Worm (Caenorhabditis elegans): ENCODE measurements around the gene anat-1.

DNA sequence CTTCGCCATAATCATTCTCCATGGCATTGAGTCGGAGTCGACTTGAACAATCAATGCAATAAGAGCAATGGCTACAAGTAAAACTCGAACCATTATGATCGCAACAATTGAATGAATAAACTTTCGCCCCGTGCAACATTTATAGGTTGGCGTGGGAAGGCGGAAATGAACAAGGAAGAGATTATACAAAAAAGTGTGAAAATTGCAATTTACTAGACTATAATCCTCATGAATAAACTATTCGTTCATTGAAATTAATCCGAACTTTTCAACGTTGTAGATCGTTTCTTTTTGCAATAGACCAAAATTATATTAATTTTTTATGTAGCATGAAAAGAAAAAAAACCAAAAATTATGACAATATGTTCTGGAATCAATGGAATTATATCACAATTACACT is 30.4 kb upstream of the anat-1 start, which contains the start of gene Y73B6A.3:
- no peak for TF ChIP-seq fos-1 (tag; optimal IDR thresholded peaks at IDR 0.05)
- no peak for TF ChIP-seq nhr-237 (tag; optimal IDR thresholded peaks at IDR 0.05)
- TF ChIP-seq nhr-11 (tag; optimal IDR thresholded peaks at IDR 0.05): no peak
- no peak for TF ChIP-seq lsy-2 (tag; optimal IDR thresholded peaks at IDR 0.05)
